Worm (Caenorhabditis elegans) whole organism, L1 larva: ENCODE data around the gene T23B7.3.
A peak's percentile ranks its signal among the peaks of the same experiment; 100 is the strongest.

Experiments used
- aha-1 ChIP-seq: fragments of 150-350 bp; optimal IDR thresholded peaks from 2 replicates; lab custom pipeline; 2014; ENCODE audit warnings: missing biosample characterization, missing genetic modification characterization
- alr-1 ChIP-seq: fragments of 200-800 bp; sonication (Bioruptor generic); optimal IDR thresholded peaks from 2 replicates; lab custom pipeline; 2018; ENCODE audit warnings: borderline replicate concordance, mild to moderate bottlenecking, missing genetic modification characterization, missing compliant biosample characterization
- aly-2 ChIP-seq: fragments of 150-350 bp; optimal IDR thresholded peaks from 2 replicates; lab custom pipeline; 2014; ENCODE audit warnings: missing biosample characterization, missing genetic modification characterization
- ama-1 ChIP-seq: fragments of 150-350 bp; optimal IDR thresholded peaks from 2 replicates; lab custom pipeline; 2014
- ceh-63 ChIP-seq: fragments of 200-800 bp; sonication (Bioruptor generic); optimal IDR thresholded peaks from 2 replicates; lab custom pipeline; 2018; ENCODE audit warnings: mild to moderate bottlenecking, missing genetic modification characterization, missing compliant biosample characterization
- ceh-8 ChIP-seq: fragments of 200-800 bp; sonication (Bioruptor generic); optimal IDR thresholded peaks from 2 replicates; lab custom pipeline; 2018; ENCODE audit warnings: mild to moderate bottlenecking, missing genetic modification characterization, moderate library complexity, missing compliant biosample characterization
- dsc-1 ChIP-seq: sonication (generic microtip); optimal IDR thresholded peaks from 2 replicates; lab custom pipeline; 2016; ENCODE audit warnings: mild to moderate bottlenecking, missing genetic modification characterization, missing compliant biosample characterization
- efl-1 ChIP-seq, 4 experiments: fragments of 150-350 bp; optimal IDR thresholded peaks in 3 of 4; peaks in 1 of 4; 1 replicate in 1 of 4; 2 replicates in 3 of 4; lab custom pipeline; 2014; ENCODE audit warnings: missing biosample characterization in 2 of 4, missing genetic modification characterization in 2 of 4, missing genetic modification reagents in 2 of 4
- efl-3 ChIP-seq: fragments of 200-800 bp; sonication (Bioruptor generic); optimal IDR thresholded peaks from 2 replicates; lab custom pipeline; 2018; ENCODE audit warnings: mild to moderate bottlenecking, missing genetic modification characterization, missing compliant biosample characterization
- egl-13 ChIP-seq: sonication (generic microtip); optimal IDR thresholded peaks from 2 replicates; lab custom pipeline; 2016; ENCODE audit warnings: missing genotype, missing genetic modification reagents, missing genetic modification characterization, missing compliant biosample characterization
- elt-2 ChIP-seq: sonication (generic microtip); optimal IDR thresholded peaks from 2 replicates; lab custom pipeline; 2016; ENCODE audit warnings: missing genetic modification characterization, mild to moderate bottlenecking, inconsistent platforms, missing compliant biosample characterization, missing genetic modification reagents
- fkh-8 ChIP-seq: sonication (generic microtip); optimal IDR thresholded peaks from 2 replicates; lab custom pipeline; 2016; ENCODE audit warnings: mild to moderate bottlenecking, missing genetic modification characterization, missing compliant biosample characterization
- hlh-17 ChIP-seq: fragments of 200-800 bp; sonication (Bioruptor generic); optimal IDR thresholded peaks from 2 replicates; lab custom pipeline; 2018; ENCODE audit warnings: missing genetic modification characterization, mild to moderate bottlenecking, missing compliant biosample characterization, moderate library complexity, borderline replicate concordance
- hlh-4 ChIP-seq: sonication (generic microtip); optimal IDR thresholded peaks from 2 replicates; lab custom pipeline; 2016; ENCODE audit warnings: mild to moderate bottlenecking, missing genetic modification characterization, missing compliant biosample characterization
- isw-1 ChIP-seq: fragments of 200-800 bp; sonication (Bioruptor generic); IDR thresholded peaks from 2 replicates; pipeline ENCODE4 v1.3.6; 2022; ENCODE audit warnings: missing genetic modification characterization, missing compliant biosample characterization
- jun-1 ChIP-seq: fragments of 150-350 bp; optimal IDR thresholded peaks from 2 replicates; lab custom pipeline; 2014; ENCODE audit warnings: missing biosample characterization, missing genetic modification reagents, missing genetic modification characterization
- lin-14 ChIP-seq: fragments of 200-800 bp; sonication (Bioruptor generic); optimal IDR thresholded peaks from 2 replicates; lab custom pipeline; 2018; ENCODE audit warnings: mild to moderate bottlenecking, missing genetic modification characterization, moderate library complexity, missing compliant biosample characterization
- lin-15B ChIP-seq: fragments of 150-350 bp; sonication (generic microtip); optimal IDR thresholded peaks from 3 replicates; lab custom pipeline; 2014; ENCODE audit warnings: missing biosample characterization, missing genetic modification characterization
- lir-3 ChIP-seq: sonication (generic microtip); optimal IDR thresholded peaks from 2 replicates; lab custom pipeline; 2016; ENCODE audit warnings: mild to moderate bottlenecking, missing genetic modification characterization, moderate library complexity, missing compliant biosample characterization; ENCODE audit not compliant: poor library complexity
- mdl-1 ChIP-seq, 2 experiments: fragments of 150-350 bp; optimal IDR thresholded peaks; 2 replicates each; lab custom pipeline; 2014 to 2017; ENCODE audit warnings: missing biosample characterization in 2 of 2, missing genetic modification characterization in 2 of 2, inconsistent platforms in 1 of 2
- mep-1 ChIP-seq: fragments of 150-350 bp; optimal IDR thresholded peaks from 2 replicates; lab custom pipeline; 2014; ENCODE audit warnings: missing biosample characterization, missing genetic modification characterization
- nhr-11 ChIP-seq: fragments of 150-350 bp; optimal IDR thresholded peaks from 2 replicates; lab custom pipeline; 2014; ENCODE audit warnings: missing biosample characterization, missing genetic modification characterization
- nhr-20 ChIP-seq: sonication (generic microtip); optimal IDR thresholded peaks from 2 replicates; lab custom pipeline; 2016; ENCODE audit warnings: mild to moderate bottlenecking, missing genetic modification characterization, missing compliant biosample characterization
- nhr-47 ChIP-seq: sonication (generic microtip); optimal IDR thresholded peaks from 2 replicates; lab custom pipeline; 2016; ENCODE audit warnings: mild to moderate bottlenecking, missing genetic modification characterization, moderate library complexity, missing compliant biosample characterization
- nhr-71 ChIP-seq: sonication (generic microtip); optimal IDR thresholded peaks from 2 replicates; lab custom pipeline; 2016; ENCODE audit warnings: mild to moderate bottlenecking, missing genetic modification characterization, moderate library complexity, missing compliant biosample characterization
- nhr-84 ChIP-seq: sonication (generic microtip); optimal IDR thresholded peaks from 2 replicates; lab custom pipeline; 2017; ENCODE audit warnings: missing biosample characterization, missing genetic modification characterization
- nhr-85 ChIP-seq: sonication (generic microtip); peaks from one replicate; lab custom pipeline; 2016; ENCODE audit warnings: missing genetic modification characterization, inconsistent platforms, missing compliant biosample characterization
- pag-3 ChIP-seq: sonication (generic microtip); optimal IDR thresholded peaks from 2 replicates; lab custom pipeline; 2017; ENCODE audit warnings: missing genetic modification characterization, mild to moderate bottlenecking, missing compliant biosample characterization, antibody characterized with exemption, borderline replicate concordance; ENCODE audit not compliant: insufficient read depth
- pax-3 ChIP-seq: fragments of 200-800 bp; sonication (Bioruptor generic); optimal IDR thresholded peaks from 2 replicates; lab custom pipeline; 2018; ENCODE audit warnings: mild to moderate bottlenecking, missing genetic modification characterization, moderate library complexity, missing compliant biosample characterization
- pqm-1 ChIP-seq: sonication (generic microtip); optimal IDR thresholded peaks from 3 replicates; lab custom pipeline; 2017; ENCODE audit warnings: missing biosample characterization, missing genetic modification characterization
- skn-1 ChIP-seq: fragments of 150-350 bp; optimal IDR thresholded peaks from 2 replicates; lab custom pipeline; 2014; ENCODE audit warnings: missing biosample characterization, missing genetic modification characterization
- snpc-4 ChIP-seq: fragments of 150-350 bp; optimal IDR thresholded peaks from 2 replicates; lab custom pipeline; 2014; ENCODE audit warnings: missing biosample characterization, missing genetic modification characterization
- snu-23 ChIP-seq: sonication (generic microtip); optimal IDR thresholded peaks from 2 replicates; lab custom pipeline; 2016; ENCODE audit warnings: missing genetic modification characterization, missing compliant biosample characterization
- sox-4 ChIP-seq: sonication (generic microtip); optimal IDR thresholded peaks from 2 replicates; lab custom pipeline; 2016; ENCODE audit warnings: missing genetic modification characterization, missing compliant biosample characterization
- sptf-1 ChIP-seq: fragments of 150-350 bp; optimal IDR thresholded peaks from 2 replicates; lab custom pipeline; 2014; ENCODE audit warnings: missing biosample characterization, missing genetic modification characterization
- swsn-7 ChIP-seq: sonication (generic microtip); optimal IDR thresholded peaks from 2 replicates; lab custom pipeline; 2016; ENCODE audit warnings: missing genetic modification characterization, missing compliant biosample characterization
- tbx-2 ChIP-seq: sonication (generic microtip); optimal IDR thresholded peaks from 2 replicates; lab custom pipeline; 2016; ENCODE audit warnings: missing genetic modification characterization, missing compliant biosample characterization
- tlp-1 ChIP-seq: fragments of 150-350 bp; optimal IDR thresholded peaks from 2 replicates; lab custom pipeline; 2014; ENCODE audit warnings: missing biosample characterization, missing genetic modification characterization
- unc-62 ChIP-seq: fragments of 150-350 bp; optimal IDR thresholded peaks from 2 replicates; lab custom pipeline; 2014; ENCODE audit warnings: missing biosample characterization, missing genetic modification reagents, missing genetic modification characterization
- unc-86 ChIP-seq: sonication (generic microtip); optimal IDR thresholded peaks from 2 replicates; lab custom pipeline; 2016; ENCODE audit warnings: missing genetic modification characterization, missing compliant biosample characterization
- unc-98 ChIP-seq: fragments of 200-800 bp; sonication (Bioruptor generic); IDR thresholded peaks from 2 replicates; pipeline ENCODE4 v1.3.6; 2022; ENCODE audit warnings: missing genetic modification characterization, missing compliant biosample characterization
- zip-4 ChIP-seq: fragments of 200-800 bp; sonication (Bioruptor generic); optimal IDR thresholded peaks from 2 replicates; lab custom pipeline; 2018; ENCODE audit warnings: mild to moderate bottlenecking, missing genetic modification characterization, moderate library complexity, missing compliant biosample characterization

The T23B7.3 gene

ce11 chrII:4882498-4882897 is 32.5 kb downstream of the T23B7.3 start:
- TF ChIP-seq nhr-20 (tag; lab: Kevin White, UChicago) (peak; percentile 39), tlp-1 (tag; lab: Kevin White, UChicago) (no peak), snu-23 (no peak)

- TF ChIP-seq hlh-17 (GFP tag; lab: Kevin White, UChicago) (no peak), elt-2 (tag; lab: Kevin White, UChicago) (peak; percentile 10)
Observed at ce11 chrII:4883412-4883811, 33.4 kb downstream of the T23B7.3 start, which contains the start of gene gst-8. gst-8 (plus strand) TSS chrII:4883712.

ce11 chrII:4884403-4884802 is 34.4 kb downstream of the T23B7.3 start:
- no peak for TF ChIP-seq efl-1 (optimal IDR thresholded peaks at IDR 0.05; lab: Kevin White, UChicago)
- peak in 1 of 2 experiments; percentile 52 for TF ChIP-seq efl-1 (GFP tag; optimal IDR thresholded peaks at IDR 0.05 in 1 of 2; lab: Kevin White, UChicago)
- TF ChIP-seq pag-3 (tag; lab: Kevin White, UChicago) = no peak

- TF ChIP-seq aly-2 (tag; lab: Kevin White, UChicago) = no peak
- TF ChIP-seq snpc-4 (tag; lab: Kevin White, UChicago) = no peak
- no peak for TF ChIP-seq tbx-2
- TF ChIP-seq skn-1 (tag; lab: Kevin White, UChicago) = no peak
- TF ChIP-seq dsc-1 (tag; lab: Kevin White, UChicago) = no peak
- no peak for TF ChIP-seq ceh-63
- no peak for TF ChIP-seq nhr-71 (tag; lab: Kevin White, UChicago)
- TF ChIP-seq jun-1 = no peak
- no peak for TF ChIP-seq efl-1 (optimal IDR thresholded peaks at IDR 0.05; lab: Kevin White, UChicago)
- no peak for TF ChIP-seq efl-1 (GFP tag; optimal IDR thresholded peaks at IDR 0.05 in 1 of 2; lab: Kevin White, UChicago)
- no peak for TF ChIP-seq lin-14
- TF ChIP-seq egl-13 (tag; lab: Kevin White, UChicago) = no peak
- no peak for TF ChIP-seq ceh-8
- TF ChIP-seq sptf-1 = no peak
- no peak for TF ChIP-seq lin-15B
- no peak for TF ChIP-seq aha-1 (tag; lab: Kevin White, UChicago)
- no peak for TF ChIP-seq mep-1
- no peak for TF ChIP-seq lir-3 (tag; lab: Kevin White, UChicago)
- no peak for TF ChIP-seq tlp-1 (tag; lab: Kevin White, UChicago)
Observed at ce11 chrII:4885976-4886375, 36.0 kb downstream of the T23B7.3 start, which contains the start of gene R05F9.7. R05F9.7 (plus strand) TSS chrII:4886276.

- TF ChIP-seq nhr-11 (tag; lab: Kevin White, UChicago) (no peak), ceh-8 (no peak), nhr-85 (tag; lab: Kevin White, UChicago) (peak; percentile 6), nhr-47 (tag; lab: Kevin White, UChicago) (no peak), pqm-1 (no peak), tlp-1 (tag; lab: Kevin White, UChicago) (no peak), mep-1 (peak; percentile 27), dsc-1 (tag; lab: Kevin White, UChicago) (no peak), unc-86 (tag; lab: Kevin White, UChicago) (no peak), isw-1 (GFP tag; lab: Robert Waterston, UW) (no peak), swsn-7 (tag; lab: Kevin White, UChicago) (peak; percentile 7), sptf-1 (no peak), zip-4 (GFP tag; lab: Kevin White, UChicago) (no peak), skn-1 (tag; lab: Kevin White, UChicago) (no peak), hlh-4 (no peak), nhr-84 (tag; lab: Kevin White, UChicago) (no peak), ama-1 (no peak), pax-3 (tag; lab: Kevin White, UChicago) (no peak), efl-3 (GFP tag; lab: Kevin White, UChicago) (no peak), mdl-1 (tag; optimal IDR thresholded peaks at IDR 0.05; lab: Kevin White, UChicago) (no peak), unc-62 (no peak), fkh-8 (no peak), hlh-17 (GFP tag; lab: Kevin White, UChicago) (no peak), alr-1 (no peak), sox-4 (tag; lab: Kevin White, UChicago) (no peak), unc-98 (GFP tag; lab: Robert Waterston, UW) (no peak)
Observed at ce11 chrII:4888527-4889487, 38.8 kb downstream of the T23B7.3 start, which contains the start of gene pgm-1. pgm-1 (plus strand) TSS chrII:4889437.
